Worm (Caenorhabditis elegans) whole organism, L1 larva: ENCODE measurements around the gene set-22.

ENCODE experiments used
- alr-1 ChIP-seq: fragments of 200-800 bp; sonication (Bioruptor generic); optimal IDR thresholded peaks from 2 replicates; lab custom pipeline; 2018; ENCODE audit warnings: borderline replicate concordance, mild to moderate bottlenecking, missing genetic modification characterization, missing compliant biosample characterization
- ces-1 ChIP-seq: fragments of 150-350 bp; optimal IDR thresholded peaks from 2 replicates; lab custom pipeline; 2014; ENCODE audit warnings: missing biosample characterization, missing genetic modification reagents, missing genetic modification characterization
- elt-3 ChIP-seq, 6 experiments: fragments of 150-350 bp in 1 of 6; sonication (generic microtip); optimal IDR thresholded peaks; 2 replicates each; lab custom pipeline; 2017 to 2018; ENCODE audit warnings: missing biosample characterization in 6 of 6, missing genetic modification characterization in 6 of 6, inconsistent platforms in 1 of 6
- lir-3 ChIP-seq: sonication (generic microtip); optimal IDR thresholded peaks from 2 replicates; lab custom pipeline; 2016; ENCODE audit warnings: mild to moderate bottlenecking, missing genetic modification characterization, moderate library complexity, missing compliant biosample characterization; ENCODE audit not compliant: poor library complexity
- mef-2 ChIP-seq: fragments of 150-350 bp; optimal IDR thresholded peaks from 2 replicates; lab custom pipeline; 2014; ENCODE audit warnings: missing biosample characterization, missing genetic modification characterization
- nhr-12 ChIP-seq: sonication (generic microtip); optimal IDR thresholded peaks from 2 replicates; lab custom pipeline; 2017; ENCODE audit warnings: missing biosample characterization, missing genetic modification characterization
- nhr-76 ChIP-seq: sonication (generic microtip); optimal IDR thresholded peaks from 2 replicates; lab custom pipeline; 2017; ENCODE audit warnings: missing biosample characterization, missing genetic modification characterization
- nhr-90 ChIP-seq: sonication (generic microtip); optimal IDR thresholded peaks from 2 replicates; lab custom pipeline; 2016; ENCODE audit warnings: mild to moderate bottlenecking, missing genetic modification characterization, missing compliant biosample characterization; ENCODE audit not compliant: poor library complexity
- pag-3 ChIP-seq: sonication (generic microtip); optimal IDR thresholded peaks from 2 replicates; lab custom pipeline; 2017; ENCODE audit warnings: missing genetic modification characterization, mild to moderate bottlenecking, missing compliant biosample characterization, antibody characterized with exemption, borderline replicate concordance; ENCODE audit not compliant: insufficient read depth

ce11 chrV:10489998-10490397 is 53.3 kb downstream of the set-22 start, which contains the start of gene ncx-5:
- TF ChIP-seq nhr-12 (tag; lab: Kevin White, UChicago), result no peak
- TF ChIP-seq ces-1 (GFP tag; lab: Kevin White, UChicago), result no peak
- TF ChIP-seq nhr-76 (tag; lab: Kevin White, UChicago), result no peak
- TF ChIP-seq pag-3 (tag; lab: Kevin White, UChicago), result no peak
- TF ChIP-seq elt-3 (tag; optimal IDR thresholded peaks at IDR 0.05; lab: Kevin White, UChicago), result no peak
- TF ChIP-seq nhr-90 (tag; lab: Kevin White, UChicago), result no peak
- TF ChIP-seq alr-1 (tag; lab: Kevin White, UChicago), result no peak
- no peak for TF ChIP-seq lir-3
- no peak for TF ChIP-seq mef-2 (tag; lab: Kevin White, UChicago)
